Worm (Caenorhabditis elegans) whole organism, L4 larva: ENCODE data around the gene eri-9.

Experiments
- Y75B8A.6 ChIP-seq: fragments of 200-800 bp; sonication (Bioruptor generic); IDR thresholded peaks from 2 replicates; pipeline ENCODE4 v1.3.6; 2022; ENCODE audit warnings: missing genetic modification reagents, missing genetic modification characterization, missing compliant biosample characterization
- ZK337.2 ChIP-seq: fragments of 200-800 bp; sonication (Bioruptor generic); IDR thresholded peaks from 2 replicates; pipeline ENCODE4 v1.3.6; 2022; ENCODE audit warnings: missing genetic modification reagents, missing genetic modification characterization, missing compliant biosample characterization
- ceh-20 ChIP-seq: fragments of 200-800 bp; sonication (Bioruptor generic); IDR thresholded peaks from 2 replicates; pipeline ENCODE4 v1.3.6; 2022; ENCODE audit warnings: missing genetic modification reagents, missing genetic modification characterization, missing compliant biosample characterization
- lin-15B ChIP-seq: fragments of 150-350 bp; sonication (generic microtip); optimal IDR thresholded peaks from 3 replicates; lab custom pipeline; 2014; ENCODE audit warnings: missing biosample characterization, missing genetic modification characterization
- lin-38 ChIP-seq: fragments of 200-800 bp; sonication (Bioruptor generic); IDR thresholded peaks from 2 replicates; pipeline ENCODE4 v1.3.6; 2022; ENCODE audit warnings: missing genetic modification reagents, missing genetic modification characterization, missing compliant biosample characterization
- lir-3 ChIP-seq: sonication (generic microtip); optimal IDR thresholded peaks from 2 replicates; lab custom pipeline; 2016; ENCODE audit warnings: mild to moderate bottlenecking, missing genetic modification characterization, missing compliant biosample characterization
- nhr-48 ChIP-seq: sonication (generic microtip); optimal IDR thresholded peaks from 2 replicates; lab custom pipeline; 2016; ENCODE audit warnings: mild to moderate bottlenecking, missing genetic modification characterization, missing compliant biosample characterization
- nhr-76 ChIP-seq: fragments of 150-350 bp; optimal IDR thresholded peaks from 2 replicates; lab custom pipeline; 2014; ENCODE audit warnings: missing biosample characterization, missing genetic modification characterization
- nhr-77 ChIP-seq: fragments of 150-350 bp; optimal IDR thresholded peaks from 2 replicates; lab custom pipeline; 2014; ENCODE audit warnings: missing biosample characterization, missing genetic modification characterization
- saeg-2 ChIP-seq: fragments of 200-800 bp; sonication (Bioruptor generic); IDR thresholded peaks from 2 replicates; pipeline ENCODE4 v1.3.6; 2022; ENCODE audit warnings: missing genetic modification reagents, missing genetic modification characterization, missing compliant biosample characterization
- ztf-11 ChIP-seq: fragments of 150-350 bp; optimal IDR thresholded peaks from 2 replicates; lab custom pipeline; 2014; ENCODE audit warnings: missing biosample characterization, missing genetic modification characterization

- TF ChIP-seq nhr-48 (tag; lab: Kevin White, UChicago) (no peak), ceh-20 (GFP tag; lab: Robert Waterston, UW) (no peak), ZK337.2 (GFP tag; lab: Robert Waterston, UW) (no peak), lir-3 (tag; lab: Kevin White, UChicago) (no peak), nhr-77 (tag; lab: Kevin White, UChicago) (no peak), lin-38 (GFP tag; lab: Robert Waterston, UW) (no peak), Y75B8A.6 (GFP tag; lab: Robert Waterston, UW) (no peak), nhr-76 (no peak), lin-15B (tag; lab: Kevin White, UChicago) (no peak), saeg-2 (GFP tag; lab: Robert Waterston, UW) (no peak), ztf-11 (tag; lab: Kevin White, UChicago) (no peak)
Observed at ce11 chrIII:4962393-4962792, 30.1 kb downstream of the eri-9 start, which contains the start of gene vps-22.
